Worm (Caenorhabditis elegans) whole organism, mixed stage, embryonic: ENCODE measurements around the gene npr-26.

Experiments
- bed-3 ChIP-seq: fragments of 200-800 bp; sonication (Bioruptor generic); optimal IDR thresholded peaks from 3 replicates; lab custom pipeline; 2018; ENCODE audit warnings: mild to moderate bottlenecking, missing genetic modification characterization, moderate library complexity, missing compliant biosample characterization
- blmp-1 ChIP-seq: fragments of 150-350 bp; optimal IDR thresholded peaks from 2 replicates; lab custom pipeline; 2014; ENCODE audit warnings: missing biosample characterization, missing genetic modification characterization
- ceh-43 ChIP-seq: fragments of 200-800 bp; sonication (Bioruptor generic); optimal IDR thresholded peaks from 2 replicates; lab custom pipeline; 2018; ENCODE audit warnings: mild to moderate bottlenecking, missing genetic modification characterization, moderate library complexity, missing compliant biosample characterization
- ceh-83 ChIP-seq: fragments of 200-800 bp; sonication (Bioruptor generic); optimal IDR thresholded peaks from 2 replicates; lab custom pipeline; 2018; ENCODE audit warnings: mild to moderate bottlenecking, missing genetic modification characterization, missing compliant biosample characterization
- ces-1 ChIP-seq: fragments of 150-350 bp; optimal IDR thresholded peaks from 2 replicates; lab custom pipeline; 2014; ENCODE audit warnings: missing biosample characterization, missing genetic modification reagents, missing genetic modification characterization
- cnd-1 ChIP-seq: fragments of 200-800 bp; sonication (Bioruptor generic); optimal IDR thresholded peaks from 2 replicates; lab custom pipeline; 2018; ENCODE audit warnings: mild to moderate bottlenecking, missing genetic modification characterization, missing compliant biosample characterization
- drap-1 ChIP-seq: fragments of 200-800 bp; sonication (Bioruptor generic); optimal IDR thresholded peaks from 3 replicates; lab custom pipeline; 2018; ENCODE audit warnings: mild to moderate bottlenecking, missing genetic modification characterization, missing compliant biosample characterization
- elt-1 ChIP-seq: sonication (generic microtip); optimal IDR thresholded peaks from 2 replicates; lab custom pipeline; 2017; ENCODE audit warnings: missing genetic modification characterization, mild to moderate bottlenecking, missing compliant biosample characterization, antibody characterized with exemption, moderate library complexity, borderline replicate concordance; ENCODE audit not compliant: insufficient read depth
- elt-3 ChIP-seq: fragments of 150-350 bp; optimal IDR thresholded peaks from 2 replicates; lab custom pipeline; 2014; ENCODE audit warnings: missing biosample characterization, missing genetic modification characterization
- flh-1 ChIP-seq: fragments of 200-800 bp; sonication (Bioruptor generic); optimal IDR thresholded peaks from 2 replicates; lab custom pipeline; 2018; ENCODE audit warnings: mild to moderate bottlenecking, missing genetic modification characterization, moderate library complexity, missing compliant biosample characterization
- ham-2 ChIP-seq: fragments of 200-800 bp; sonication (Bioruptor generic); optimal IDR thresholded peaks from 2 replicates; lab custom pipeline; 2018; ENCODE audit warnings: mild to moderate bottlenecking, missing genetic modification characterization, missing compliant biosample characterization
- hlh-1 ChIP-seq: fragments of 150-350 bp; optimal IDR thresholded peaks from 2 replicates; lab custom pipeline; 2014; ENCODE audit warnings: missing biosample characterization, missing genetic modification reagents, missing genetic modification characterization
- lin-13 ChIP-seq: fragments of 150-350 bp; optimal IDR thresholded peaks from 2 replicates; lab custom pipeline; 2014; ENCODE audit warnings: missing biosample characterization, missing genetic modification characterization
- lin-32 ChIP-seq: fragments of 200-800 bp; sonication (Bioruptor generic); optimal IDR thresholded peaks from 2 replicates; lab custom pipeline; 2018; ENCODE audit warnings: mild to moderate bottlenecking, missing genetic modification characterization, missing compliant biosample characterization
- lsy-2 ChIP-seq: fragments of 150-350 bp; optimal IDR thresholded peaks from 2 replicates; lab custom pipeline; 2014; ENCODE audit warnings: missing biosample characterization, missing genetic modification characterization
- mab-5 ChIP-seq: fragments of 150-350 bp; optimal IDR thresholded peaks from 2 replicates; lab custom pipeline; 2014; ENCODE audit warnings: missing biosample characterization, missing genetic modification characterization
- mep-1 ChIP-seq: fragments of 150-350 bp; optimal IDR thresholded peaks from 2 replicates; lab custom pipeline; 2017; ENCODE audit warnings: missing biosample characterization, missing genetic modification reagents, missing genetic modification characterization, inconsistent platforms
- mls-2 ChIP-seq: sonication (generic microtip); optimal IDR thresholded peaks from 2 replicates; lab custom pipeline; 2016; ENCODE audit warnings: mild to moderate bottlenecking, missing genetic modification characterization, moderate library complexity, missing compliant biosample characterization
- nhr-2 ChIP-seq: fragments of 150-350 bp; optimal IDR thresholded peaks from 2 replicates; lab custom pipeline; 2014; ENCODE audit warnings: missing biosample characterization, missing genetic modification characterization
- nhr-237 ChIP-seq: fragments of 150-350 bp; optimal IDR thresholded peaks from 2 replicates; lab custom pipeline; 2014; ENCODE audit warnings: missing biosample characterization, missing genetic modification characterization
- nhr-28 ChIP-seq: fragments of 150-350 bp; optimal IDR thresholded peaks from 2 replicates; lab custom pipeline; 2014; ENCODE audit warnings: missing biosample characterization, missing genetic modification characterization
- nhr-76 ChIP-seq: sonication (generic microtip); optimal IDR thresholded peaks from 2 replicates; lab custom pipeline; 2017; ENCODE audit warnings: missing biosample characterization, missing genetic modification characterization
- pha-4 ChIP-seq: fragments of 150-350 bp; optimal IDR thresholded peaks from 2 replicates; lab custom pipeline; 2018; ENCODE audit warnings: missing biosample characterization, missing genetic modification reagents, missing genetic modification characterization
- sem-2 ChIP-seq: fragments of 200-800 bp; sonication (Bioruptor generic); optimal IDR thresholded peaks from 2 replicates; lab custom pipeline; 2018; ENCODE audit warnings: mild to moderate bottlenecking, missing genetic modification characterization, missing compliant biosample characterization
- snpc-4 ChIP-seq: fragments of 150-350 bp; optimal IDR thresholded peaks from 2 replicates; lab custom pipeline; 2014; ENCODE audit warnings: missing biosample characterization, missing genetic modification characterization
- sptf-1 ChIP-seq: sonication (generic microtip); optimal IDR thresholded peaks from 2 replicates; lab custom pipeline; 2017; ENCODE audit warnings: mild to moderate bottlenecking, missing genetic modification characterization, moderate library complexity, missing compliant biosample characterization
- tbx-8 ChIP-seq: fragments of 200-800 bp; sonication (Bioruptor generic); optimal IDR thresholded peaks from 2 replicates; lab custom pipeline; 2018; ENCODE audit warnings: mild to moderate bottlenecking, missing genetic modification characterization, moderate library complexity, missing compliant biosample characterization
- unc-120 ChIP-seq: sonication (generic microtip); optimal IDR thresholded peaks from 2 replicates; lab custom pipeline; 2017; ENCODE audit warnings: missing genetic modification characterization, missing compliant biosample characterization; ENCODE audit not compliant: poor library complexity, severe bottlenecking
- unc-39 ChIP-seq: fragments of 150-350 bp; optimal IDR thresholded peaks from 2 replicates; lab custom pipeline; 2014; ENCODE audit warnings: missing biosample characterization, missing genetic modification characterization
- zip-8 ChIP-seq: fragments of 150-350 bp; optimal IDR thresholded peaks from 2 replicates; lab custom pipeline; 2014; ENCODE audit warnings: missing biosample characterization, missing genetic modification characterization
- ztf-11 ChIP-seq: fragments of 150-350 bp; optimal IDR thresholded peaks from 2 replicates; lab custom pipeline; 2014; ENCODE audit warnings: missing biosample characterization, missing genetic modification characterization

The npr-26 gene

ce11 chrIV:17417723-17418122 is at the start of gene npr-26:
Gene npr-26 (minus strand): TSS chrIV:17417823.
- TF ChIP-seq unc-39 (tag; lab: Kevin White, UChicago) (no peak), drap-1 (GFP tag; lab: Kevin White, UChicago) (no peak), sptf-1 (no peak), mep-1 (tag; lab: Kevin White, UChicago) (no peak)

ce11 chrIV:17467325-17467724 is 49.7 kb upstream of the npr-26 start, which contains the start of gene elo-2:
Gene elo-2 (minus strand): TSS chrIV:17467408.
- no peak for TF ChIP-seq mep-1 (tag; lab: Kevin White, UChicago)
- no peak for TF ChIP-seq elt-3 (tag; lab: Kevin White, UChicago)
- no peak for TF ChIP-seq cnd-1 (tag; lab: Kevin White, UChicago)
- TF ChIP-seq nhr-2, result no peak
- no peak for TF ChIP-seq sptf-1
- no peak for TF ChIP-seq elt-1 (tag; lab: Kevin White, UChicago)
- TF ChIP-seq lsy-2 (tag; lab: Kevin White, UChicago), result no peak
- TF ChIP-seq ceh-43 (GFP tag; lab: Kevin White, UChicago), result no peak
- no peak for TF ChIP-seq ces-1

- TF ChIP-seq drap-1 (GFP tag; lab: Kevin White, UChicago), result no peak
- no peak for TF ChIP-seq hlh-1 (tag; lab: Kevin White, UChicago)
- TF ChIP-seq elt-3 (tag; lab: Kevin White, UChicago), result no peak
- TF ChIP-seq nhr-28 (tag; lab: Kevin White, UChicago), result no peak
- no peak for TF ChIP-seq flh-1 (GFP tag; lab: Kevin White, UChicago)
- TF ChIP-seq snpc-4 (tag; lab: Kevin White, UChicago), result no peak
- no peak for TF ChIP-seq bed-3 (GFP tag; lab: Kevin White, UChicago)
- TF ChIP-seq ham-2 (GFP tag; lab: Kevin White, UChicago), result no peak
- TF ChIP-seq sem-2 (GFP tag; lab: Kevin White, UChicago), result no peak
- TF ChIP-seq lsy-2 (tag; lab: Kevin White, UChicago), result no peak
- no peak for TF ChIP-seq mab-5
- no peak for TF ChIP-seq tbx-8 (GFP tag; lab: Kevin White, UChicago)
- no peak for TF ChIP-seq zip-8 (tag; lab: Kevin White, UChicago)
- TF ChIP-seq mep-1 (tag; lab: Kevin White, UChicago), result no peak
- no peak for TF ChIP-seq ceh-83 (GFP tag; lab: Kevin White, UChicago)
- TF ChIP-seq ztf-11, result no peak
- TF ChIP-seq unc-120 (tag; lab: Kevin White, UChicago), result no peak
- TF ChIP-seq nhr-76, result no peak
- no peak for TF ChIP-seq ceh-43 (GFP tag; lab: Kevin White, UChicago)
- TF ChIP-seq lin-13 (tag; lab: Kevin White, UChicago), result no peak
- TF ChIP-seq, all 35 proteins: peak for 0
Observed at ce11 chrIV:17465886-17466285, 48.3 kb upstream of the npr-26 start, which contains the start of gene F11E6.6. Gene F11E6.6 (minus strand): TSS chrIV:17465986.

- TF ChIP-seq nhr-28 (tag; lab: Kevin White, UChicago), result no peak
- TF ChIP-seq elt-1 (tag; lab: Kevin White, UChicago), result no peak
- TF ChIP-seq snpc-4 (tag; lab: Kevin White, UChicago), result no peak
- no peak for TF ChIP-seq nhr-2
- no peak for TF ChIP-seq lin-32
- no peak for TF ChIP-seq lsy-2 (tag; lab: Kevin White, UChicago)
- TF ChIP-seq blmp-1 (tag; lab: Kevin White, UChicago), result no peak
- TF ChIP-seq elt-3 (tag; lab: Kevin White, UChicago), result no peak
- TF ChIP-seq bed-3 (GFP tag; lab: Kevin White, UChicago), result no peak
- no peak for TF ChIP-seq ces-1
- TF ChIP-seq ztf-11, result no peak
- no peak for TF ChIP-seq mab-5
- no peak for TF ChIP-seq mep-1 (tag; lab: Kevin White, UChicago)
- no peak for TF ChIP-seq nhr-237 (tag; lab: Kevin White, UChicago)
- no peak for TF ChIP-seq ceh-83 (GFP tag; lab: Kevin White, UChicago)
- TF ChIP-seq tbx-8 (GFP tag; lab: Kevin White, UChicago), result no peak
- TF ChIP-seq ham-2 (GFP tag; lab: Kevin White, UChicago), result no peak
- TF ChIP-seq cnd-1 (tag; lab: Kevin White, UChicago), result no peak
Observed at ce11 chrIV:17463108-17463608, 45.5 kb upstream of the npr-26 start, which contains the start of gene F11E6.10. Gene F11E6.10 (minus strand): TSS chrIV:17463158.

- TF ChIP-seq lin-13 (tag; lab: Kevin White, UChicago) (no peak), mls-2 (peak; percentile 29), unc-39 (tag; lab: Kevin White, UChicago) (no peak), mep-1 (tag; lab: Kevin White, UChicago) (peak; percentile 11), pha-4 (peak; percentile 10), ces-1 (peak; percentile 6), bed-3 (GFP tag; lab: Kevin White, UChicago) (no peak), drap-1 (GFP tag; lab: Kevin White, UChicago) (peak; percentile 24), lsy-2 (tag; lab: Kevin White, UChicago) (peak; percentile 82)
Observed at ce11 chrIV:17461222-17461707, 43.6 kb upstream of the npr-26 start, which contains the start of gene rif-1.1. Gene rif-1.1 (minus strand): TSS chrIV:17461272.
